Worm (Caenorhabditis elegans): ENCODE results near the gene trh-1.
A peak's percentile ranks its signal among the peaks of the same experiment; 100 is the strongest.

trh-1 gene

DNA sequence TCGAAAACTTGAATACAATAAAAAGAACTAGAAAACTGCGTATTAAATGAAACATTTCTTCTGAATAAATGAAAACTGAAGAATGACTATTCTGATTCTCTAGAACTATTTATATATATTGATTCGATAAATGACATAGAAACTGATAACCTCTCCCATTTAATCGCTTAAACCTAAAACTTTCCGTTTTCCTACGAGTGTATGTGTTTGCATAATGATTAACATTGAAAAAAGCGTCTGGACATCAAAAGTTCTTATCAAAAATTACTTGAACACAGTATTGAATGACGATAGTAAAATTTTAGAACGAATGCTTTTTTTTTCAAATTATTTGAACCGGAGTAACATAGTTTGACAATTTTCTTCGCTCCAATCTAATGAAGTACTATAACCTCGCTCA is 26.2 kb upstream of the trh-1 start, which contains the start of gene C49C3.9:
TSS of gene C49C3.9 (minus strand) at position 136 of the 400 bp plus-strand sequence.
- TF ChIP-seq elt-2 (tag; optimal IDR thresholded peaks at IDR 0.05): peak; percentile 92
- no peak for TF ChIP-seq ama-1 (optimal IDR thresholded peaks at IDR 0.05)
- peak; percentile 85 for TF ChIP-seq pqm-1 (tag; optimal IDR thresholded peaks at IDR 0.05)

DNA sequence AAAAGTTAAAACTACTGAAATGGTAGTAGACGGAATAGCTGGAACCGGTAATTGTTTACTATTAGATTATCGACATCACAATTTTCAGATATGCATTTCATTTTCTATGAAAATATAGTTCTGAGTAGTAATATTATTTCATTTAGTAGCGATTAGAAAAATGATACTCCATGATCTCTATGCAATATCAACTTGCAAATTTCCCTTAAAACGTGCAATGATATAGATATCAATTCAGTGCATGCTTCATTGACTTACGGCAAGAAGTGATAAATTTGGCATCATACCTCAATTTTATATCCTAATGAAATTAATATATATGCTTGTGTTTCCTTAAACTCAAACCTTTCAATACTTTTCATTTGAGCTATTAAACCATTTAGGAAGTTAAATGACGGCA is 25.7 kb upstream of the trh-1 start, which contains the start of gene C49C3.21:
TSS of gene C49C3.21 (plus strand) at position 301 of the 400 bp plus-strand sequence.
- TF ChIP-seq nhr-23 (tag; optimal IDR thresholded peaks at IDR 0.05): no peak
- no peak for TF ChIP-seq daf-12 (tag; optimal IDR thresholded peaks at IDR 0.05)
- no peak for TF ChIP-seq nhr-237 (tag; optimal IDR thresholded peaks at IDR 0.05)
- no peak for TF ChIP-seq fkh-10 (GFP tag; optimal IDR thresholded peaks at IDR 0.05)
- no peak for TF ChIP-seq nhr-25 (tag; optimal IDR thresholded peaks at IDR 0.05)

DNA sequence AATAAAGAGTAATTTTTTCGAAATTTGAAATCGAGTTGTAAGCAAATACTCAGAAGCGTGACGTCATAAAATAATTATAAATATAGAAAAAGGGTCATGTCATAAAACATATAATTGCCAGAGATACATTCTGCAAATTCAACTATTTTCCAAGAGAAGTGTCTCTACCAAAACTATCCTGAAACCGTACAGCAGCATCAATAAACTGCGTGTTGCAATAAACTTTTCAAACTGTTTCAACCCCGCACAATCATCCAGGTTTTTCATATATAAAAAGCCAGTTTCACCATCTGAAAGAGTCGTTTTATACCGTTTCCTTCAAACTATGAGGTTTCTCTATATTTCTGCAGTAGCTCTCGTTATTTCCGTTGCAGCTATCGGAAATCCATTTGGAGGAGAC is 24.9 kb upstream of the trh-1 start, which contains the start of gene C49C3.11:
TSS of gene C49C3.11 (plus strand) at position 301 of the 400 bp plus-strand sequence.
- TF ChIP-seq fkh-2 (tag; optimal IDR thresholded peaks at IDR 0.05): no peak
- TF ChIP-seq snpc-4 (tag; optimal IDR thresholded peaks at IDR 0.05): no peak
- TF ChIP-seq aly-2 (tag; optimal IDR thresholded peaks at IDR 0.05): no peak
- TF ChIP-seq nhr-12 (tag; optimal IDR thresholded peaks at IDR 0.05): no peak
- TF ChIP-seq nfya-1 (tag; optimal IDR thresholded peaks at IDR 0.05; ENCODE audit: insufficient read depth): no peak
- no peak for TF ChIP-seq lin-39 (tag; optimal IDR thresholded peaks at IDR 0.05)
- TF ChIP-seq sea-2 (GFP tag; optimal IDR thresholded peaks at IDR 0.05): no peak
- no peak for TF ChIP-seq nhr-11 (tag; optimal IDR thresholded peaks at IDR 0.05)
- TF ChIP-seq lsy-12 (tag; optimal IDR thresholded peaks at IDR 0.05): no peak
- no peak for TF ChIP-seq eor-1 (tag; optimal IDR thresholded peaks at IDR 0.05)

DNA sequence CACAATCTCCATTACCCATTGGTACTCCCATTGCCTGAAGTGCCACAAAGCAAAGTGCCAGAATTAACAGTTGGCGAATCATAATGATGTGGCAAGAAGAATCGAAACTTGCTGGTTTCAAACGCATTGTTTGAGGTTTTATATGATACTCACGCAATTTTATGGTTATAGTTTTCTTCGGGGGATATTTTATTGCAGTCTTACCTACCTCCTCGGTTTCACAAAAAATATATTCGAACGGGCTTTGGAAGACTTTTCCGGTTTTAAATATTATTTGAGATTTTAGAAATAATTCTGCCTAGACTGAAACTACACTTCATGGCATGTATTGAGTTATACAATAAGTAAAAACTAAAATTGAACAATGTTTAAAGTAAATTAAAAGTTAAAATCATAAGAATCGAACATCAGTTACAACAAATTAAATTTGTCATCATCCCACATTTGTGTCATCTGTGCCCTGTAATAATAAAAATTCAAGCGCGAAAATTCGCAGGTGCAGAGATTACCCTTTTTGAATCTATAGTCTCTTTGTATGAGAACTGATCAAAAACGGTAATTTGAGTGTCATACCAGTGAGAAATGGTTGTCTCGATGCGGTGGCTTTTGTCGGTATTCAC is 21.7 kb upstream of the trh-1 start, which contains the start of the genes clec-197 and clec-198:
TSS of gene clec-197 (minus strand) at position 101 of the 620 bp plus-strand sequence.
TSS of gene clec-198 (plus strand) at position 570 of the 620 bp plus-strand sequence.
- TF ChIP-seq ztf-11 (tag; optimal IDR thresholded peaks at IDR 0.05) (no peak), ztf-4 (tag; optimal IDR thresholded peaks at IDR 0.05) (no peak), nhr-77 (tag; optimal IDR thresholded peaks at IDR 0.05) (no peak), zag-1 (tag; optimal IDR thresholded peaks at IDR 0.05) (no peak), mdl-1 (tag; optimal IDR thresholded peaks at IDR 0.05) (no peak), elt-3 (tag; optimal IDR thresholded peaks at IDR 0.05) (no peak), snpc-4 (tag; optimal IDR thresholded peaks at IDR 0.05) (no peak), sea-2 (GFP tag; optimal IDR thresholded peaks at IDR 0.05) (no peak), aly-2 (tag; optimal IDR thresholded peaks at IDR 0.05) (no peak), nhr-67 (tag; optimal IDR thresholded peaks at IDR 0.05) (no peak), eor-1 (tag; optimal IDR thresholded peaks at IDR 0.05) (no peak), nhr-12 (tag; optimal IDR thresholded peaks at IDR 0.05) (no peak), tbx-2 (tag; optimal IDR thresholded peaks at IDR 0.05) (no peak), unc-39 (tag; optimal IDR thresholded peaks at IDR 0.05) (no peak), nfya-1 (tag; optimal IDR thresholded peaks at IDR 0.05; ENCODE audit: insufficient read depth) (no peak)

DNA sequence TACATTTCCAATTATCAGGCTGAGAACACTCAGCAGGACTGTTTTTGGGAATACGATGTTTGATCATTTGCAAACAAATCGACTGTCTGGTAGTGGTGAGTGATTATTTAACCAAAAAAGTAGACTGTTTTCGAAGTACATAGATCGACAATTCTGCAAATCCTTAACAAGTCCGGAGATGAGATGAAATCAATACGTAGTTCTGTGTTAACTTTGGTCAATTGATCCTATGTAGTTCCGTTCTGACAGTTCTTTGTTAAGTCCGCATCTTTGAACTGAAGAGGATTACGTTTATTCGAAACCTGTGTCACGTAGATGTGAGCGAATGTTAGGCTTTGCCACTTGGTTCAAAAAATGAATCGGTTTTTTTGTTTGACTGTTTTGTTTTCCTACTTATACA is 16.8 kb upstream of the trh-1 start, which contains the start of gene clec-199:
TSS of gene clec-199 (plus strand) at position 301 of the 400 bp plus-strand sequence.
- TF ChIP-seq skn-1 (tag; optimal IDR thresholded peaks at IDR 0.05): no peak
- TF ChIP-seq pqm-1 (tag; optimal IDR thresholded peaks at IDR 0.05): no peak
- no peak for TF ChIP-seq pha-4 (tag; optimal IDR thresholded peaks at IDR 0.05)
- TF ChIP-seq ZK546.5 (tag; optimal IDR thresholded peaks at IDR 0.05): no peak
- TF ChIP-seq eor-1 (tag; optimal IDR thresholded peaks at IDR 0.05): no peak

DNA sequence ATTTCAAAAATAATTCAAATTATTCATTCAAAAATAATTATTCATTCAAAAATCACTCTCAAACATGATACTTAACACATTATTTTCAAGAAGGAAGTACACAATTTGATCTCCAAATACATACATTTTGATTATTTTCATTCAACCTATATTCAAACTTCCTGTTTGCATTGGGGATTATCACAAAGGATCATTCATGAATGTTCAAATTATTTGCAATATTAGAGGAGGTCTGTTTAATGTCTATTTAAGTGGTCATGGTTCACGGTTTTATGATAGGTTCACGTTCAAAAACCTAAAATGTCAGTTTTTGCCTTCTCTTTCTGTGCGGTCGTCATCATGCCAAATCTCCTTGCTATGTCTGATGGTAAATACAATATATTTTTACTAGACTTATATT is 7.2 kb upstream of the trh-1 start, which contains the start of gene clec-202:
TSS of gene clec-202 (plus strand) at position 301 of the 400 bp plus-strand sequence.
- no peak for TF ChIP-seq ztf-4 (tag; optimal IDR thresholded peaks at IDR 0.05)
- TF ChIP-seq snpc-4 (tag; optimal IDR thresholded peaks at IDR 0.05): no peak
- no peak for TF ChIP-seq unc-62 (GFP tag; optimal IDR thresholded peaks at IDR 0.05)
- TF ChIP-seq elt-1 (tag; optimal IDR thresholded peaks at IDR 0.05): no peak
- no peak for TF ChIP-seq pqm-1 (tag; optimal IDR thresholded peaks at IDR 0.05)
- no peak for TF ChIP-seq ama-1 (optimal IDR thresholded peaks at IDR 0.05)
- TF ChIP-seq ceh-82 (tag; optimal IDR thresholded peaks at IDR 0.05): no peak
- TF ChIP-seq elt-2 (tag; optimal IDR thresholded peaks at IDR 0.05): no peak
- TF ChIP-seq nhr-77 (tag; optimal IDR thresholded peaks at IDR 0.05): no peak
- no peak for TF ChIP-seq skn-1 (tag; optimal IDR thresholded peaks at IDR 0.05)
- TF ChIP-seq ceh-9 (tag; optimal IDR thresholded peaks at IDR 0.05): no peak

Measured in whole organism, L3 larva.